Fruit fly (Drosophila melanogaster): ENCODE data around the gene CG9396.

dm6 chr3R:9595681-9596357, 24.4 kb upstream of the CG9396 start:
- TF ChIP-seq CTCF (optimal IDR thresholded peaks at IDR 0.05) (no peak), CG8478 (optimal IDR thresholded peaks at IDR 0.05) (no peak)

Measured in S2 (cell line).